Worm (Caenorhabditis elegans): ENCODE results near the gene smrd-1.
A peak's percentile ranks its signal among the peaks of the same experiment; 100 is the strongest.

smrd-1 gene

ce11 chrIII:10460427-10461163 is 24.8 kb upstream of the smrd-1 start, which contains the start of gene ecps-1 (continued):
- peak; percentile 79; the same call in 1 of the 2 replicates for TF ChIP-seq madf-3 (GFP tag; IDR thresholded peaks at IDR 0.05)
- TF ChIP-seq tbx-9 (tag; optimal IDR thresholded peaks at IDR 0.05; ENCODE audit: borderline replicate concordance), result no peak
- TF ChIP-seq lin-54 (GFP tag; optimal IDR thresholded peaks at IDR 0.05), result peak; percentile 88
- TF ChIP-seq B0035.1 (tag; optimal IDR thresholded peaks at IDR 0.05), result no peak
- TF ChIP-seq efl-1 (GFP tag; optimal IDR thresholded peaks at IDR 0.05), result peak; percentile 64
- no peak for TF ChIP-seq unc-62 (GFP tag; optimal IDR thresholded peaks at IDR 0.05)
- 0 out of 2 replicates have a peak, but pooled peaks have one; percentile 54 for TF ChIP-seq nfyb-1 (GFP tag; IDR thresholded peaks at IDR 0.05)
- peak; percentile 6 to 37 for TF ChIP-seq rec-8 (tag; optimal IDR thresholded peaks at IDR 0.05)
- TF ChIP-seq F49E8.2 (tag; optimal IDR thresholded peaks at IDR 0.05; ENCODE audit: insufficient read depth), result peak; percentile 84
- peak; percentile 61 for TF ChIP-seq ztf-18 (tag; optimal IDR thresholded peaks at IDR 0.05)
- peak; percentile 91 for TF ChIP-seq ceh-27 (GFP tag; optimal IDR thresholded peaks at IDR 0.05)
- peak; percentile 91 for TF ChIP-seq athp-1 (tag; optimal IDR thresholded peaks at IDR 0.05)
- TF ChIP-seq B0019.2 (GFP tag; conservative IDR thresholded peaks at IDR 0.05), result peak; percentile 80
- TF ChIP-seq cebp-1 (GFP tag; IDR thresholded peaks at IDR 0.05), result peak; percentile 64
- TF ChIP-seq cebp-1 (tag; optimal IDR thresholded peaks at IDR 0.05), result peak; percentile 69
- peak; percentile 90 for TF ChIP-seq ZK185.1 (tag; optimal IDR thresholded peaks at IDR 0.05; ENCODE audit: poor library complexity, severe bottlenecking)
- TF ChIP-seq F23B12.7 (tag; optimal IDR thresholded peaks at IDR 0.05; ENCODE audit: insufficient read depth), result peak; percentile 87
- TF ChIP-seq zim-3 (tag; optimal IDR thresholded peaks at IDR 0.05), result no peak
- TF ChIP-seq hmg-1.2 (GFP tag; IDR thresholded peaks at IDR 0.05), result peak; percentile 82

- TF ChIP-seq Y67H2A.10 (GFP tag; conservative IDR thresholded peaks at IDR 0.05), result no peak
- no peak for TF ChIP-seq rpc-1 (optimal IDR thresholded peaks at IDR 0.05)
- TF ChIP-seq rpc-1 (tag; optimal IDR thresholded peaks at IDR 0.05), result no peak
- TF ChIP-seq aptf-2 (GFP tag; conservative IDR thresholded peaks at IDR 0.05), result no peak
- no peak for TF ChIP-seq akir-1 (GFP tag; optimal IDR thresholded peaks at IDR 0.05)
- no peak for TF ChIP-seq F57C9.4 (tag; optimal IDR thresholded peaks at IDR 0.05)
- no peak for TF ChIP-seq sptf-2 (GFP tag; optimal IDR thresholded peaks at IDR 0.05)
- no peak for TF ChIP-seq nhr-80 (tag; optimal IDR thresholded peaks at IDR 0.05)
- TF ChIP-seq cebp-1 (GFP tag; IDR thresholded peaks at IDR 0.05), result no peak
- no peak for TF ChIP-seq cebp-1 (tag; optimal IDR thresholded peaks at IDR 0.05)
- TF ChIP-seq hrde-1 (tag; optimal IDR thresholded peaks at IDR 0.05; ENCODE audit: borderline replicate concordance), result no peak
Measured at ce11 chrIII:10451012-10451411, 15.2 kb upstream of the smrd-1 start, which contains the start of gene H04D03.4. H04D03.4 (minus strand) TSS chrIII:10451112.

ce11 chrIII:10446730-10447129 is 10.9 kb upstream of the smrd-1 start, which contains the start of gene H04D03.7:
H04D03.7 (minus strand) TSS chrIII:10446830.
- TF ChIP-seq lin-54 (GFP tag; optimal IDR thresholded peaks at IDR 0.05) (no peak), sptf-2 (GFP tag; optimal IDR thresholded peaks at IDR 0.05) (no peak)

- TF ChIP-seq lir-1 (GFP tag; conservative IDR thresholded peaks at IDR 0.05) (no peak), madf-6 (GFP tag; IDR thresholded peaks at IDR 0.05) (peak; percentile 85), attf-3 (GFP tag; conservative IDR thresholded peaks at IDR 0.05) (no peak), ztf-22 (GFP tag; optimal IDR thresholded peaks at IDR 0.05) (no peak), akir-1 (GFP tag; optimal IDR thresholded peaks at IDR 0.05) (no peak), F55B11.4 (tag; optimal IDR thresholded peaks at IDR 0.05; ENCODE audit: borderline replicate concordance, insufficient read depth) (no peak), zfh-2 (GFP tag; conservative IDR thresholded peaks at IDR 0.05) (no peak), bed-1 (GFP tag; IDR thresholded peaks at IDR 0.05) (no peak), mxl-1 (tag; optimal IDR thresholded peaks at IDR 0.05) (no peak), F33H1.4 (GFP tag; IDR thresholded peaks at IDR 0.05) (peak; percentile 82), efl-1 (GFP tag; optimal IDR thresholded peaks at IDR 0.05) (peak; percentile 25), ama-1 (optimal IDR thresholded peaks at IDR 0.05) (no peak), ama-1 (GFP tag; optimal IDR thresholded peaks at IDR 0.05) (no peak), lsl-1 (GFP tag; optimal IDR thresholded peaks at IDR 0.05) (peak; percentile 82), B0019.2 (GFP tag; conservative IDR thresholded peaks at IDR 0.05) (no peak), cebp-2 (GFP tag; IDR thresholded peaks at IDR 0.05) (no peak)
Measured at ce11 chrIII:10442355-10443140, 6.8 kb upstream of the smrd-1 start, which contains the start of the genes H04D03.2 and ecps-2. H04D03.2 (minus strand) TSS chrIII:10442405. ecps-2 (plus strand) TSS chrIII:10443090.

Data from whole organism, young adult.